Worm (Caenorhabditis elegans) whole organism, L1 larva: ENCODE measurements around the gene ZK1320.2.

ENCODE experiments used
- C04F5.9 ChIP-seq: sonication (generic microtip); optimal IDR thresholded peaks from 2 replicates; lab custom pipeline; 2016; ENCODE audit warnings: missing genetic modification characterization, missing compliant biosample characterization
- F16B12.6 ChIP-seq: fragments of 150-350 bp; optimal IDR thresholded peaks from 2 replicates; lab custom pipeline; 2014; ENCODE audit warnings: missing biosample characterization, missing genetic modification characterization
- Y116A8C.19 ChIP-seq: sonication (generic microtip); optimal IDR thresholded peaks from 2 replicates; lab custom pipeline; 2016; ENCODE audit warnings: missing compliant biosample characterization, missing genetic modification characterization, borderline replicate concordance
- aha-1 ChIP-seq: fragments of 150-350 bp; optimal IDR thresholded peaks from 2 replicates; lab custom pipeline; 2014; ENCODE audit warnings: missing biosample characterization, missing genetic modification characterization
- alr-1 ChIP-seq: fragments of 200-800 bp; sonication (Bioruptor generic); optimal IDR thresholded peaks from 2 replicates; lab custom pipeline; 2018; ENCODE audit warnings: borderline replicate concordance, mild to moderate bottlenecking, missing genetic modification characterization, missing compliant biosample characterization
- aly-2 ChIP-seq: fragments of 150-350 bp; optimal IDR thresholded peaks from 2 replicates; lab custom pipeline; 2014; ENCODE audit warnings: missing biosample characterization, missing genetic modification characterization
- ama-1 ChIP-seq: fragments of 150-350 bp; optimal IDR thresholded peaks from 2 replicates; lab custom pipeline; 2014
- blmp-1 ChIP-seq: fragments of 150-350 bp; optimal IDR thresholded peaks from 2 replicates; lab custom pipeline; 2014; ENCODE audit warnings: missing biosample characterization, missing genetic modification characterization
- ceh-63 ChIP-seq: fragments of 200-800 bp; sonication (Bioruptor generic); optimal IDR thresholded peaks from 2 replicates; lab custom pipeline; 2018; ENCODE audit warnings: mild to moderate bottlenecking, missing genetic modification characterization, missing compliant biosample characterization
- ceh-8 ChIP-seq: fragments of 200-800 bp; sonication (Bioruptor generic); optimal IDR thresholded peaks from 2 replicates; lab custom pipeline; 2018; ENCODE audit warnings: mild to moderate bottlenecking, missing genetic modification characterization, moderate library complexity, missing compliant biosample characterization
- ceh-88 ChIP-seq: fragments of 200-800 bp; sonication (Bioruptor generic); IDR thresholded peaks from 2 replicates; pipeline ENCODE4 v1.3.6; 2022; ENCODE audit warnings: missing genetic modification characterization, missing compliant biosample characterization
- dpl-1 ChIP-seq, 3 experiments: fragments of 150-350 bp in 2 of 3; sonication (generic microtip) in 1 of 3; optimal IDR thresholded peaks; 2 replicates each; lab custom pipeline; 2014 to 2017; ENCODE audit warnings: missing biosample characterization in 3 of 3, missing genetic modification characterization in 3 of 3, missing genetic modification reagents in 3 of 3
- egl-13 ChIP-seq: sonication (generic microtip); optimal IDR thresholded peaks from 2 replicates; lab custom pipeline; 2016; ENCODE audit warnings: missing genotype, missing genetic modification reagents, missing genetic modification characterization, missing compliant biosample characterization
- egl-27 ChIP-seq, 2 experiments: fragments of 150-350 bp in 1 of 2; sonication (generic microtip); optimal IDR thresholded peaks; 3 replicates each; lab custom pipeline; 2017 to 2018; ENCODE audit warnings: missing biosample characterization in 2 of 2, missing genetic modification characterization in 2 of 2, missing genetic modification reagents in 2 of 2
- elt-3 ChIP-seq, 6 experiments: fragments of 150-350 bp in 1 of 6; sonication (generic microtip); optimal IDR thresholded peaks; 2 replicates each; lab custom pipeline; 2017 to 2018; ENCODE audit warnings: missing biosample characterization in 6 of 6, missing genetic modification characterization in 6 of 6, inconsistent platforms in 1 of 6
- ets-5 ChIP-seq: fragments of 200-800 bp; sonication (Bioruptor generic); IDR thresholded peaks from 2 replicates; pipeline ENCODE4 v1.3.6; 2022; ENCODE audit warnings: missing genetic modification characterization, missing compliant biosample characterization
- fkh-10 ChIP-seq: sonication (generic microtip); optimal IDR thresholded peaks from 2 replicates; lab custom pipeline; 2017; ENCODE audit warnings: missing biosample characterization, missing genetic modification reagents, missing genetic modification characterization
- fkh-4 ChIP-seq: sonication (generic microtip); optimal IDR thresholded peaks from 2 replicates; lab custom pipeline; 2016; ENCODE audit warnings: missing compliant biosample characterization, missing genetic modification characterization, borderline replicate concordance
- hlh-4 ChIP-seq: sonication (generic microtip); optimal IDR thresholded peaks from 2 replicates; lab custom pipeline; 2016; ENCODE audit warnings: mild to moderate bottlenecking, missing genetic modification characterization, missing compliant biosample characterization
- jun-1 ChIP-seq: fragments of 150-350 bp; optimal IDR thresholded peaks from 2 replicates; lab custom pipeline; 2014; ENCODE audit warnings: missing biosample characterization, missing genetic modification reagents, missing genetic modification characterization
- lin-13 ChIP-seq: fragments of 150-350 bp; optimal IDR thresholded peaks from 2 replicates; lab custom pipeline; 2014; ENCODE audit warnings: missing biosample characterization, missing genetic modification reagents, missing genetic modification characterization
- lin-14 ChIP-seq: fragments of 200-800 bp; sonication (Bioruptor generic); optimal IDR thresholded peaks from 2 replicates; lab custom pipeline; 2018; ENCODE audit warnings: mild to moderate bottlenecking, missing genetic modification characterization, moderate library complexity, missing compliant biosample characterization
- lin-15B ChIP-seq: fragments of 150-350 bp; sonication (generic microtip); optimal IDR thresholded peaks from 3 replicates; lab custom pipeline; 2014; ENCODE audit warnings: missing biosample characterization, missing genetic modification characterization
- lin-35 ChIP-seq, 2 experiments: fragments of 150-350 bp; optimal IDR thresholded peaks; 2 replicates each; lab custom pipeline; 2014; ENCODE audit warnings: missing biosample characterization in 2 of 2, missing genetic modification characterization in 2 of 2, missing genetic modification reagents in 2 of 2
- lin-39 ChIP-seq: fragments of 150-350 bp; optimal IDR thresholded peaks from 2 replicates; lab custom pipeline; 2014; ENCODE audit warnings: missing biosample characterization, missing genetic modification reagents, missing genetic modification characterization
- lir-3 ChIP-seq: sonication (generic microtip); optimal IDR thresholded peaks from 2 replicates; lab custom pipeline; 2016; ENCODE audit warnings: mild to moderate bottlenecking, missing genetic modification characterization, moderate library complexity, missing compliant biosample characterization; ENCODE audit not compliant: poor library complexity
- lsy-2 ChIP-seq, 2 experiments: fragments of 150-350 bp; optimal IDR thresholded peaks; 2 replicates each; lab custom pipeline; 2014; ENCODE audit warnings: missing biosample characterization in 2 of 2, missing genetic modification characterization in 2 of 2
- mef-2 ChIP-seq: fragments of 150-350 bp; optimal IDR thresholded peaks from 2 replicates; lab custom pipeline; 2014; ENCODE audit warnings: missing biosample characterization, missing genetic modification characterization
- mep-1 ChIP-seq: fragments of 150-350 bp; optimal IDR thresholded peaks from 2 replicates; lab custom pipeline; 2014; ENCODE audit warnings: missing biosample characterization, missing genetic modification characterization
- nhr-12 ChIP-seq: sonication (generic microtip); optimal IDR thresholded peaks from 2 replicates; lab custom pipeline; 2017; ENCODE audit warnings: missing biosample characterization, missing genetic modification characterization
- nhr-20 ChIP-seq: sonication (generic microtip); optimal IDR thresholded peaks from 2 replicates; lab custom pipeline; 2016; ENCODE audit warnings: mild to moderate bottlenecking, missing genetic modification characterization, missing compliant biosample characterization
- nhr-237 ChIP-seq: fragments of 150-350 bp; optimal IDR thresholded peaks from 2 replicates; lab custom pipeline; 2014; ENCODE audit warnings: missing biosample characterization, missing genetic modification characterization
- nhr-28 ChIP-seq: fragments of 150-350 bp; optimal IDR thresholded peaks from 2 replicates; lab custom pipeline; 2014; ENCODE audit warnings: missing biosample characterization, missing genetic modification characterization
- nhr-47 ChIP-seq: sonication (generic microtip); optimal IDR thresholded peaks from 2 replicates; lab custom pipeline; 2016; ENCODE audit warnings: mild to moderate bottlenecking, missing genetic modification characterization, moderate library complexity, missing compliant biosample characterization
- nhr-71 ChIP-seq: sonication (generic microtip); optimal IDR thresholded peaks from 2 replicates; lab custom pipeline; 2016; ENCODE audit warnings: mild to moderate bottlenecking, missing genetic modification characterization, moderate library complexity, missing compliant biosample characterization
- nhr-84 ChIP-seq: sonication (generic microtip); optimal IDR thresholded peaks from 2 replicates; lab custom pipeline; 2017; ENCODE audit warnings: missing biosample characterization, missing genetic modification characterization
- nhr-85 ChIP-seq: sonication (generic microtip); peaks from one replicate; lab custom pipeline; 2016; ENCODE audit warnings: missing genetic modification characterization, inconsistent platforms, missing compliant biosample characterization
- pag-3 ChIP-seq: sonication (generic microtip); optimal IDR thresholded peaks from 2 replicates; lab custom pipeline; 2017; ENCODE audit warnings: missing genetic modification characterization, mild to moderate bottlenecking, missing compliant biosample characterization, antibody characterized with exemption, borderline replicate concordance; ENCODE audit not compliant: insufficient read depth
- pqm-1 ChIP-seq: sonication (generic microtip); optimal IDR thresholded peaks from 3 replicates; lab custom pipeline; 2017; ENCODE audit warnings: missing biosample characterization, missing genetic modification characterization
- snpc-4 ChIP-seq: fragments of 150-350 bp; optimal IDR thresholded peaks from 2 replicates; lab custom pipeline; 2014; ENCODE audit warnings: missing biosample characterization, missing genetic modification characterization
- snu-23 ChIP-seq: sonication (generic microtip); optimal IDR thresholded peaks from 2 replicates; lab custom pipeline; 2016; ENCODE audit warnings: missing genetic modification characterization, missing compliant biosample characterization
- sox-4 ChIP-seq: sonication (generic microtip); optimal IDR thresholded peaks from 2 replicates; lab custom pipeline; 2016; ENCODE audit warnings: missing genetic modification characterization, missing compliant biosample characterization
- sptf-1 ChIP-seq: fragments of 150-350 bp; optimal IDR thresholded peaks from 2 replicates; lab custom pipeline; 2014; ENCODE audit warnings: missing biosample characterization, missing genetic modification characterization
- sup-37 ChIP-seq: fragments of 200-800 bp; sonication (Bioruptor generic); optimal IDR thresholded peaks from 2 replicates; lab custom pipeline; 2018; ENCODE audit warnings: mild to moderate bottlenecking, missing genetic modification characterization, missing compliant biosample characterization
- tlp-1 ChIP-seq: fragments of 150-350 bp; optimal IDR thresholded peaks from 2 replicates; lab custom pipeline; 2014; ENCODE audit warnings: missing biosample characterization, missing genetic modification characterization
- unc-130 ChIP-seq: fragments of 150-350 bp; optimal IDR thresholded peaks from 2 replicates; lab custom pipeline; 2017; ENCODE audit warnings: missing biosample characterization, missing genetic modification characterization, inconsistent platforms
- unc-62 ChIP-seq: fragments of 150-350 bp; optimal IDR thresholded peaks from 2 replicates; lab custom pipeline; 2014; ENCODE audit warnings: missing biosample characterization, missing genetic modification reagents, missing genetic modification characterization
- unc-86 ChIP-seq: sonication (generic microtip); optimal IDR thresholded peaks from 2 replicates; lab custom pipeline; 2016; ENCODE audit warnings: missing genetic modification characterization, missing compliant biosample characterization
- vab-15 ChIP-seq: sonication (generic microtip); optimal IDR thresholded peaks from 2 replicates; lab custom pipeline; 2017; ENCODE audit warnings: missing genotype, mild to moderate bottlenecking, missing genetic modification characterization, missing compliant biosample characterization
- zag-1 ChIP-seq: fragments of 150-350 bp; optimal IDR thresholded peaks from 2 replicates; lab custom pipeline; 2014; ENCODE audit warnings: missing biosample characterization, missing genetic modification characterization
- zip-4 ChIP-seq: fragments of 200-800 bp; sonication (Bioruptor generic); optimal IDR thresholded peaks from 2 replicates; lab custom pipeline; 2018; ENCODE audit warnings: mild to moderate bottlenecking, missing genetic modification characterization, moderate library complexity, missing compliant biosample characterization
- ztf-11 ChIP-seq, 2 experiments: sonication (generic microtip); optimal IDR thresholded peaks; 2 replicates each; lab custom pipeline; 2016 to 2017; ENCODE audit warnings: missing genetic modification characterization in 2 of 2, missing biosample characterization in 1 of 2, missing compliant biosample characterization in 1 of 2
- ztf-4 ChIP-seq: fragments of 150-350 bp; optimal IDR thresholded peaks from 2 replicates; lab custom pipeline; 2014; ENCODE audit warnings: missing biosample characterization, missing genetic modification characterization

Gene ZK1320.2

DNA sequence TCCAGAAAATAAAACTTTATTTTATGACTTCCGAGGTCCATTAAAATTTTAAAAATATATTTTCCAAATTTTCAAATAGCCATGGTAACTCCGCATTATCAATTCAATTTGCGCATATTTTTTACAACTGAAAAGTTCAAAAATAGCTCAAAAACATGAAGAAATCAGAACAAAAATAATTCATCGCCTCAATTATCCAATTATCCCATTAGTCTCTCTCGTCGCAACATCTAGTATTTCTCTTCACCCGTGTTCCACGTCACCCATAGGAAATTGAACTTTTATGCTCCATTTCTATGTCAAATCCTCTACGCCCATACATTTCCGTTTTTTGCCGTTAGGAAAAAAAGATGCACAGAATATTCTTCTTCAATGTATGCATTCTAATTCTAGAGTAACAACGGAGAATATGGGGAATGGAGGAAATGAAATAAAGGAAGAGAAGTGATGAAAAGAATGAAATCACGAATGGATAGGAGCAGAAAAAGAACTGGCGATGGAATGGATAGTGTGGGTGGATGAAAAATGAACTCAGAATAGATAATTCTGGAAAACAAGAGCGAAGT lies 31.3 kb upstream of the ZK1320.2 start:
- no peak for TF ChIP-seq lin-35 (GFP tag; optimal IDR thresholded peaks at IDR 0.05; lab: Kevin White, UChicago)
- TF ChIP-seq ceh-63 (GFP tag; lab: Kevin White, UChicago), result no peak
- TF ChIP-seq egl-27 (tag; optimal IDR thresholded peaks at IDR 0.05; lab: Kevin White, UChicago), result no peak
- TF ChIP-seq snu-23 (GFP tag; lab: Kevin White, UChicago), result no peak
- TF ChIP-seq sox-4, result no peak
- no peak for TF ChIP-seq ztf-4 (tag; lab: Kevin White, UChicago)
- no peak for TF ChIP-seq alr-1 (tag; lab: Kevin White, UChicago)
- TF ChIP-seq lsy-2 (tag; optimal IDR thresholded peaks at IDR 0.05; lab: Kevin White, UChicago), result peak in 1 of 2 experiments; percentile 30
- TF ChIP-seq ceh-8, result peak; percentile 96
- TF ChIP-seq elt-3 (tag; optimal IDR thresholded peaks at IDR 0.05; lab: Kevin White, UChicago), result no peak
- TF ChIP-seq zip-4 (GFP tag; lab: Kevin White, UChicago), result no peak
- TF ChIP-seq ama-1, result no peak
- no peak for TF ChIP-seq Y116A8C.19 (tag; lab: Kevin White, UChicago)
- peak; percentile 28 for TF ChIP-seq nhr-71
- no peak for TF ChIP-seq ets-5 (GFP tag; lab: Robert Waterston, UW)
- TF ChIP-seq aha-1 (tag; lab: Kevin White, UChicago), result no peak
- TF ChIP-seq C04F5.9 (tag; lab: Kevin White, UChicago), result no peak
- TF ChIP-seq fkh-10 (GFP tag; lab: Kevin White, UChicago), result peak; percentile 98
- no peak for TF ChIP-seq pqm-1 (tag; lab: Kevin White, UChicago)
- no peak for TF ChIP-seq sup-37 (GFP tag; lab: Kevin White, UChicago)
- TF ChIP-seq lin-15B (tag; lab: Kevin White, UChicago), result no peak
- no peak for TF ChIP-seq lin-39 (tag; lab: Kevin White, UChicago)
- no peak for TF ChIP-seq dpl-1 (GFP tag; optimal IDR thresholded peaks at IDR 0.05; lab: Kevin White, UChicago)
- TF ChIP-seq tlp-1 (tag; lab: Kevin White, UChicago), result no peak
- TF ChIP-seq hlh-4, result no peak
- TF ChIP-seq nhr-12, result no peak
- TF ChIP-seq nhr-85, result no peak
- TF ChIP-seq lin-14 (GFP tag; lab: Kevin White, UChicago), result peak; percentile 79
- TF ChIP-seq ceh-88 (GFP tag; lab: Robert Waterston, UW), result no peak
- no peak for TF ChIP-seq jun-1 (tag; lab: Kevin White, UChicago)
- TF ChIP-seq vab-15 (tag; lab: Kevin White, UChicago), result no peak
- no peak for TF ChIP-seq lir-3 (tag; lab: Kevin White, UChicago)
- TF ChIP-seq zag-1, result no peak
- TF ChIP-seq sptf-1 (tag; lab: Kevin White, UChicago), result no peak
- TF ChIP-seq F16B12.6, result no peak
- no peak for TF ChIP-seq nhr-28 (tag; lab: Kevin White, UChicago)
- peak; percentile 39 for TF ChIP-seq unc-86 (tag; lab: Kevin White, UChicago)
- no peak for TF ChIP-seq nhr-237 (tag; lab: Kevin White, UChicago)
- no peak for TF ChIP-seq mep-1 (tag; lab: Kevin White, UChicago)
- TF ChIP-seq nhr-84 (tag; lab: Kevin White, UChicago), result no peak
- TF ChIP-seq blmp-1 (tag; lab: Kevin White, UChicago), result no peak
- no peak for TF ChIP-seq lin-13 (GFP tag; lab: Kevin White, UChicago)
- peak; percentile 7 for TF ChIP-seq egl-13 (tag; lab: Kevin White, UChicago)
- no peak for TF ChIP-seq unc-62 (GFP tag; lab: Kevin White, UChicago)
- no peak for TF ChIP-seq snpc-4
- no peak for TF ChIP-seq nhr-20 (tag; lab: Kevin White, UChicago)
- TF ChIP-seq fkh-4, result no peak
- TF ChIP-seq nhr-47 (tag; lab: Kevin White, UChicago), result peak; percentile 24
- TF ChIP-seq unc-130 (tag; lab: Kevin White, UChicago), result no peak
- no peak for TF ChIP-seq aly-2 (tag; lab: Kevin White, UChicago)
- no peak for TF ChIP-seq mef-2
- no peak for TF ChIP-seq pag-3 (tag; lab: Kevin White, UChicago)
- no peak for TF ChIP-seq ztf-11 (tag; optimal IDR thresholded peaks at IDR 0.05; lab: Kevin White, UChicago)
